Worm (Caenorhabditis elegans) whole organism, L3 larva: ENCODE measurements around the gene lmtr-2.

Experiments used
- fos-1 ChIP-seq: fragments of 150-350 bp; optimal IDR thresholded peaks from 2 replicates; lab custom pipeline; 2014; ENCODE audit warnings: missing biosample characterization, missing genetic modification characterization
- ztf-11 ChIP-seq: fragments of 150-350 bp; optimal IDR thresholded peaks from 2 replicates; lab custom pipeline; 2014; ENCODE audit warnings: missing biosample characterization, missing genetic modification characterization

ce11 chrV:8035947-8036346 lies 25.0 kb upstream of the lmtr-2 start, which contains the start of gene ZC513.14:
- TF ChIP-seq fos-1 (no peak), ztf-11 (tag; lab: Kevin White, UChicago) (no peak)
